Fruit fly (Drosophila melanogaster) Kc167 (cell line): ENCODE results near the gene CG15209.

Experiments used
- Myc ChIP-seq: fragments of >200 bp; optimal IDR thresholded peaks from 2 replicates; lab custom pipeline; 2017; ENCODE audit warnings: missing external identifiers
- Sin3A ChIP-seq: fragments of >200 bp; optimal IDR thresholded peaks from 2 replicates; lab custom pipeline; 2018; ENCODE audit warnings: missing external identifiers
- h ChIP-seq: fragments of >200 bp; optimal IDR thresholded peaks from 3 replicates; lab custom pipeline; 2018; ENCODE audit warnings: missing external identifiers
- insv ChIP-seq: fragments of >200 bp; optimal IDR thresholded peaks from 3 replicates; lab custom pipeline; 2018; ENCODE audit warnings: missing external identifiers
- psq ChIP-seq: fragments of >200 bp; optimal IDR thresholded peaks from 2 replicates; lab custom pipeline; 2017; ENCODE audit warnings: missing external identifiers
- ttk ChIP-seq: sonication (Bioruptor generic); optimal IDR thresholded peaks from 2 replicates; lab custom pipeline; 2017; ENCODE audit warnings: missing external identifiers

CG15209 gene

dm6 chrX:10841717-10842255, at the start of gene CG15209:
TSS of gene CG15209 (plus strand) at chrX:10842205.
- no peak for TF ChIP-seq psq
- TF ChIP-seq Sin3A (lab: Kevin White, UChicago) = no peak
- TF ChIP-seq h (lab: Kevin White, UChicago) = no peak

- TF ChIP-seq psq (no peak), ttk (lab: Kevin White, UChicago) (no peak), Myc (no peak), insv (lab: Kevin White, UChicago) (no peak), Sin3A (lab: Kevin White, UChicago) (no peak), h (lab: Kevin White, UChicago) (no peak)
Observed at dm6 chrX:10801033-10801432, 41.0 kb upstream of the CG15209 start.

- no peak for TF ChIP-seq psq
- no peak for TF ChIP-seq Sin3A (lab: Kevin White, UChicago)
- no peak for TF ChIP-seq ttk (lab: Kevin White, UChicago)
- TF ChIP-seq insv (lab: Kevin White, UChicago) = no peak
- no peak for TF ChIP-seq h (lab: Kevin White, UChicago)
- TF ChIP-seq Myc = no peak
Observed at dm6 chrX:10801827-10802456, 40.1 kb upstream of the CG15209 start.

- TF ChIP-seq Myc = no peak
- no peak for TF ChIP-seq h (lab: Kevin White, UChicago)
Observed at dm6 chrX:10802457-10803378, 39.3 kb upstream of the CG15209 start.

dm6 chrX:10804042-10804441, 38.0 kb upstream of the CG15209 start:
- TF ChIP-seq Sin3A (lab: Kevin White, UChicago) (no peak), Myc (no peak), ttk (lab: Kevin White, UChicago) (no peak), psq (no peak), insv (lab: Kevin White, UChicago) (no peak), h (lab: Kevin White, UChicago) (no peak)

- TF ChIP-seq psq = no peak
- no peak for TF ChIP-seq insv (lab: Kevin White, UChicago)
- no peak for TF ChIP-seq ttk (lab: Kevin White, UChicago)
- no peak for TF ChIP-seq Myc
- no peak for TF ChIP-seq Sin3A (lab: Kevin White, UChicago)
Observed at dm6 chrX:10805651-10806191, 36.3 kb upstream of the CG15209 start.

dm6 chrX:10806718-10807412, 35.1 kb upstream of the CG15209 start:
- TF ChIP-seq ttk (lab: Kevin White, UChicago) = no peak
- TF ChIP-seq insv (lab: Kevin White, UChicago) = no peak
- no peak for TF ChIP-seq h (lab: Kevin White, UChicago)
- TF ChIP-seq Myc = no peak
- no peak for TF ChIP-seq Sin3A (lab: Kevin White, UChicago)
- TF ChIP-seq psq = no peak

- TF ChIP-seq Myc (no peak), h (lab: Kevin White, UChicago) (no peak), ttk (lab: Kevin White, UChicago) (no peak), insv (lab: Kevin White, UChicago) (no peak), psq (no peak), Sin3A (lab: Kevin White, UChicago) (no peak)
Observed at dm6 chrX:10808684-10809083, 33.3 kb upstream of the CG15209 start.

- TF ChIP-seq insv (lab: Kevin White, UChicago) (no peak), psq (no peak), Sin3A (lab: Kevin White, UChicago) (no peak), Myc (no peak), h (lab: Kevin White, UChicago) (no peak), ttk (lab: Kevin White, UChicago) (no peak)
Observed at dm6 chrX:10814113-10814512, 27.9 kb upstream of the CG15209 start.

dm6 chrX:10814832-10815372, 27.1 kb upstream of the CG15209 start:
- TF ChIP-seq insv (lab: Kevin White, UChicago) (no peak), ttk (lab: Kevin White, UChicago) (no peak), Sin3A (lab: Kevin White, UChicago) (no peak)

- no peak for TF ChIP-seq ttk (lab: Kevin White, UChicago)
- TF ChIP-seq psq = peak; percentile 41
Observed at dm6 chrX:10815511-10816080, 26.4 kb upstream of the CG15209 start.
